Fruit fly (Drosophila melanogaster): Measurements from ENCODE around the gene Hyls1.

- no peak for TF ChIP-seq CG14655 (GFP tag; optimal IDR thresholded peaks at IDR 0.05)
- no peak for TF ChIP-seq CG10348 (GFP tag; IDR thresholded peaks at IDR 0.05)
- TF ChIP-seq CG8159 (tag; optimal IDR thresholded peaks at IDR 0.05), result no peak
- no peak for TF ChIP-seq Pif1B (GFP tag; optimal IDR thresholded peaks at IDR 0.05)
- no peak for TF ChIP-seq Ets98B (GFP tag; IDR thresholded peaks at IDR 0.05)
- TF ChIP-seq CG4496 (GFP tag; IDR thresholded peaks at IDR 0.05), result no peak
- TF ChIP-seq CG9948 (tag; optimal IDR thresholded peaks at IDR 0.05), result no peak
- no peak for TF ChIP-seq EcR (GFP tag; optimal IDR thresholded peaks at IDR 0.05)
- no peak for TF ChIP-seq CG13204 (GFP tag; optimal IDR thresholded peaks at IDR 0.05)
- TF ChIP-seq CG15710 (tag; optimal IDR thresholded peaks at IDR 0.05), result no peak
- TF ChIP-seq gl (tag; optimal IDR thresholded peaks at IDR 0.05), result no peak
- no peak for TF ChIP-seq CG8301 (tag; optimal IDR thresholded peaks at IDR 0.05)
These were observed 58.7 kb downstream of the Hyls1 start, which contains the start of gene Cyp303a1 for dm6 chr2L:16293703-16294233.

Measured in whole organism, pupa.